Worm (Caenorhabditis elegans): Measurements from ENCODE around the gene str-90.

str-90 gene

DNA sequence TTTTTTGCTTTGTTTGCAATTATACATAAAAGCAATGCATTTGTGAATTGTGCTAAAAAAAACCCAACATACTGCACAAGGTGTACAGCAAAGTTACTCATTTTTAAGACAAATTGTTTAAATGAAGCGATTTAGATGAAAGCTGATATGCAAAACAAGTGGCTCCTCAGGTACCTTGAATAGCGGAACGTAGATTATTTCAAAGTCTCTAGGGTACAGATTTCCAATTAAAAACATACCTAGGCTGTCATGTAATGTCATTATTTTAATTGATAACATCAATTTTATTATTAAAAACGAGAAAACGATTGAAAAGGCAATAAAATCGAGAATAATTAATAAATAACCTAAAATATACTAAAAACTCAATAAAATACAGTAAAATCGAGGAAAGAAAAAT is 41.0 kb upstream of the str-90 start, which contains the start of gene str-139:
Gene str-139, minus strand, starts transcription at position 101 of the 400 bp plus-strand sequence.
- no peak for TF ChIP-seq chd-7 (tag; optimal IDR thresholded peaks at IDR 0.05)
- TF ChIP-seq ceh-58 (GFP tag; IDR thresholded peaks at IDR 0.05) = no peak
- no peak for TF ChIP-seq aptf-2 (GFP tag; conservative IDR thresholded peaks at IDR 0.05)
- TF ChIP-seq ccch-3 (GFP tag; optimal IDR thresholded peaks at IDR 0.05) = no peak
- no peak for TF ChIP-seq ceh-100 (GFP tag; IDR thresholded peaks at IDR 0.05)
- TF ChIP-seq F49E8.2 (tag; optimal IDR thresholded peaks at IDR 0.05; ENCODE audit: insufficient read depth) = no peak
- no peak for TF ChIP-seq aptf-3 (GFP tag; IDR thresholded peaks at IDR 0.05)
- no peak for TF ChIP-seq madf-6 (GFP tag; IDR thresholded peaks at IDR 0.05)
- no peak for TF ChIP-seq hsf-1 (GFP tag; IDR thresholded peaks at IDR 0.05)
- TF ChIP-seq hlh-26 (GFP tag; conservative IDR thresholded peaks at IDR 0.05) = no peak
- no peak for TF ChIP-seq D2030.7 (GFP tag; IDR thresholded peaks at IDR 0.05)
- TF ChIP-seq pha-4 (tag; optimal IDR thresholded peaks at IDR 0.05) = no peak
- TF ChIP-seq nhr-27 (tag; optimal IDR thresholded peaks at IDR 0.05) = no peak
- no peak for TF ChIP-seq ztf-28 (GFP tag; IDR thresholded peaks at IDR 0.05)
- no peak for TF ChIP-seq bed-2 (GFP tag; IDR thresholded peaks at IDR 0.05)
- no peak for TF ChIP-seq zfh-2 (GFP tag; conservative IDR thresholded peaks at IDR 0.05)

DNA sequence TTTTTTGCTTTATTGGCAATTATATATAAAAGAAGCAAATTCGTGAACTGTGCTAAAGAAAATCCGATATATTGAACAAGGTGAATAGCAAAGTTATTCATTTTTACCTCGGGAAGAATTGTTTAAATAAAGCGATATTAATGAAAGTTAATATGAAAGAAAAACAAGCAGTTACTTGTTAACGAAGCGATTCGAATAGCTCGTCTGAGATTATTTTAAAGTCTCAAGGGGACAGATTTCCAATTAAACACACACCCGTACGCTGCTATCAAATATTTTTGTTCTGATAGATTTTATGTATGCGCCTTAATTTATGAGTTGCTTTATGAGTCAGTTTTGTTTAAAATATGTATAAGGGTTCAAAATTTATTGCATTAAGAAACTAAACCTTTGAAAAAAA is 35.3 kb upstream of the str-90 start, which contains the start of gene str-140:
Gene str-140, minus strand, starts transcription at position 101 of the 400 bp plus-strand sequence.
- no peak for TF ChIP-seq zfh-2 (GFP tag; conservative IDR thresholded peaks at IDR 0.05)
- no peak for TF ChIP-seq Y53F4B.3 (GFP tag; IDR thresholded peaks at IDR 0.05)
- TF ChIP-seq hmg-1.2 (GFP tag; IDR thresholded peaks at IDR 0.05) = no peak
- no peak for TF ChIP-seq mcd-1 (GFP tag; IDR thresholded peaks at IDR 0.05)
- TF ChIP-seq F22D6.2 (tag; optimal IDR thresholded peaks at IDR 0.05) = no peak
- TF ChIP-seq nhr-120 (GFP tag; IDR thresholded peaks at IDR 0.05) = no peak
- TF ChIP-seq D2030.7 (GFP tag; IDR thresholded peaks at IDR 0.05) = no peak
- TF ChIP-seq tbx-9 (tag; optimal IDR thresholded peaks at IDR 0.05; ENCODE audit: borderline replicate concordance) = no peak
- TF ChIP-seq ZK185.1 (tag; optimal IDR thresholded peaks at IDR 0.05; ENCODE audit: poor library complexity, severe bottlenecking) = no peak
- TF ChIP-seq madf-6 (GFP tag; IDR thresholded peaks at IDR 0.05) = no peak

DNA sequence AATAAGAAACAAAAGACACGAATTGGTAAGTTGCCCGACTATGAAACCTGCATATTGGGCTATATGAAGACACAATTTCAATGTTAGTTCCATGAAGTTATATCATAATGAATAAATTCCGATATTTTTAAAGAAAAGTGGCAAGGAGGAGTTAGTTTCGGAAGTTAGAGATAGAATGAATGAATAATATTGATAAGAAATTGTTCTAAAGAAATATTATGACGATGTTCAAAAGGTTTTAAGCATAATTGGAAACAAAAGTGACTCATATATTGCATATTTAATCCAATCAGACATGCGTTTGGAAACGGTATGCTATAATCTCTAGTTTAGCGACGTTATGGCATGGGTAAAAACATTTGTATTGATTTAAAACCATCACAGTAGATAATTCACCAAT is 33.4 kb upstream of the str-90 start, which contains the start of gene str-143:
Gene str-143, minus strand, starts transcription at position 101 of the 400 bp plus-strand sequence.
- no peak for TF ChIP-seq F33H1.4 (GFP tag; IDR thresholded peaks at IDR 0.05)
- TF ChIP-seq tbp1 (GFP tag; optimal IDR thresholded peaks at IDR 0.05) = no peak
- TF ChIP-seq nhr-179 (tag; optimal IDR thresholded peaks at IDR 0.05) = no peak
- no peak for TF ChIP-seq egl-44 (GFP tag; IDR thresholded peaks at IDR 0.05)
- no peak for TF ChIP-seq atf-7 (tag; optimal IDR thresholded peaks at IDR 0.05)
- no peak for TF ChIP-seq zim-3 (tag; optimal IDR thresholded peaks at IDR 0.05)
- TF ChIP-seq nfyb-1 (GFP tag; IDR thresholded peaks at IDR 0.05) = no peak
- TF ChIP-seq repo-1 (tag; optimal IDR thresholded peaks at IDR 0.05) = no peak
- TF ChIP-seq xnd-1 (tag; optimal IDR thresholded peaks at IDR 0.05) = no peak
- no peak for TF ChIP-seq lin-54 (GFP tag; optimal IDR thresholded peaks at IDR 0.05)
- TF ChIP-seq F39B2.1 (GFP tag; IDR thresholded peaks at IDR 0.05) = no peak
- no peak for TF ChIP-seq fkh-3 (tag; optimal IDR thresholded peaks at IDR 0.05)
- TF ChIP-seq lin-40 (tag; optimal IDR thresholded peaks at IDR 0.05) = no peak
- no peak for TF ChIP-seq rpc-1 (optimal IDR thresholded peaks at IDR 0.05)
- no peak for TF ChIP-seq rpc-1 (tag; optimal IDR thresholded peaks at IDR 0.05)
- no peak for TF ChIP-seq lir-1 (GFP tag; conservative IDR thresholded peaks at IDR 0.05)
- no peak for TF ChIP-seq sdz-38 (tag; optimal IDR thresholded peaks at IDR 0.05)
- TF ChIP-seq ceh-40 (GFP tag; IDR thresholded peaks at IDR 0.05) = no peak
- TF ChIP-seq hlh-26 (GFP tag; conservative IDR thresholded peaks at IDR 0.05) = no peak
- TF ChIP-seq Y56A3A.18 (GFP tag; IDR thresholded peaks at IDR 0.05) = no peak
- TF ChIP-seq ztf-26 (tag; optimal IDR thresholded peaks at IDR 0.05) = no peak
